Worm (Caenorhabditis elegans) whole organism, L4 larva: ENCODE measurements around the gene R08C7.11.

Experiments used
- D1046.2 ChIP-seq: fragments of 200-800 bp; sonication (Bioruptor generic); IDR thresholded peaks from 2 replicates; pipeline ENCODE4 v1.3.6; 2022; ENCODE audit warnings: missing genetic modification characterization, missing compliant biosample characterization
- F44E2.7 ChIP-seq: fragments of 200-800 bp; sonication (Bioruptor generic); IDR thresholded peaks from 2 replicates; pipeline ENCODE4 v2.1.2; 2022; ENCODE audit warnings: missing genetic modification characterization, missing compliant biosample characterization
- F49E8.2 ChIP-seq: sonication (generic microtip); optimal IDR thresholded peaks from 2 replicates; lab custom pipeline; 2016; ENCODE audit warnings: missing compliant biosample characterization, mild to moderate bottlenecking, missing genetic modification characterization, borderline replicate concordance
- T26A8.4 ChIP-seq: fragments of 200-800 bp; sonication (Bioruptor generic); IDR thresholded peaks from 2 replicates; pipeline ENCODE4 v1.3.6; 2022; ENCODE audit warnings: missing genetic modification characterization, missing compliant biosample characterization
- Y48G9A.11 ChIP-seq: fragments of 200-800 bp; sonication (Bioruptor generic); IDR thresholded peaks from 2 replicates; pipeline ENCODE4 v1.3.6; 2022; ENCODE audit warnings: missing genetic modification reagents, missing genetic modification characterization, missing compliant biosample characterization
- ZK546.5 ChIP-seq, 2 experiments: sonication (generic microtip); optimal IDR thresholded peaks; 2 replicates each; lab custom pipeline; 2017; ENCODE audit warnings: missing biosample characterization in 2 of 2, missing genetic modification characterization in 2 of 2
- ceh-28 ChIP-seq: fragments of 150-350 bp; optimal IDR thresholded peaks from 2 replicates; lab custom pipeline; 2014; ENCODE audit warnings: missing biosample characterization, missing genetic modification reagents, missing genetic modification characterization
- ceh-32 ChIP-seq: sonication (generic microtip); optimal IDR thresholded peaks from 2 replicates; lab custom pipeline; 2016; ENCODE audit warnings: mild to moderate bottlenecking, missing genetic modification characterization, missing compliant biosample characterization; ENCODE audit not compliant: poor library complexity
- ceh-44 ChIP-seq: fragments of 200-800 bp; sonication (Bioruptor generic); IDR thresholded peaks from 2 replicates; pipeline ENCODE4 v1.3.6; 2022; ENCODE audit warnings: missing genetic modification reagents, missing genetic modification characterization, missing compliant biosample characterization
- ceh-62 ChIP-seq: sonication (generic microtip); optimal IDR thresholded peaks from 2 replicates; lab custom pipeline; 2017; ENCODE audit warnings: missing biosample characterization, missing genetic modification characterization
- cey-2 ChIP-seq: sonication (generic microtip); optimal IDR thresholded peaks from 3 replicates; lab custom pipeline; 2017; ENCODE audit warnings: missing genetic modification characterization, mild to moderate bottlenecking, missing compliant biosample characterization, antibody characterized with exemption, borderline replicate concordance; ENCODE audit not compliant: insufficient read depth
- dmd-6 ChIP-seq: fragments of 200-800 bp; sonication (Bioruptor generic); IDR thresholded peaks from 2 replicates; pipeline ENCODE4 v1.3.6; 2022; ENCODE audit warnings: missing genetic modification reagents, missing genetic modification characterization, missing compliant biosample characterization
- dmd-9 ChIP-seq: fragments of 200-800 bp; sonication (Bioruptor generic); IDR thresholded peaks from 2 replicates; pipeline ENCODE4 v1.3.6; 2022; ENCODE audit warnings: missing genetic modification reagents, missing genetic modification characterization, missing compliant biosample characterization
- duxl-1 ChIP-seq: sonication (generic microtip); optimal IDR thresholded peaks from 2 replicates; lab custom pipeline; 2016; ENCODE audit warnings: mild to moderate bottlenecking, missing genetic modification characterization, moderate library complexity, missing compliant biosample characterization; ENCODE audit not compliant: poor library complexity
- dve-1 ChIP-seq: sonication (generic microtip); optimal IDR thresholded peaks from 2 replicates; lab custom pipeline; 2017; ENCODE audit warnings: antibody characterized with exemption, mild to moderate bottlenecking, missing genetic modification characterization, missing compliant biosample characterization; ENCODE audit not compliant: insufficient read depth
- egl-27 ChIP-seq: sonication (generic microtip); optimal IDR thresholded peaks from 3 replicates; lab custom pipeline; 2017; ENCODE audit warnings: missing biosample characterization, missing genetic modification reagents, missing genetic modification characterization
- egl-43 ChIP-seq: fragments of 200-800 bp; sonication (Bioruptor generic); IDR thresholded peaks from 2 replicates; pipeline ENCODE4 v1.3.6; 2022; ENCODE audit warnings: missing genetic modification reagents, missing genetic modification characterization, missing compliant biosample characterization
- fos-1 ChIP-seq: fragments of 150-350 bp; optimal IDR thresholded peaks from 2 replicates; lab custom pipeline; 2014; ENCODE audit warnings: missing biosample characterization, missing genetic modification characterization
- hlh-30 ChIP-seq: sonication (generic microtip); optimal IDR thresholded peaks from 2 replicates; lab custom pipeline; 2017; ENCODE audit warnings: antibody characterized with exemption, mild to moderate bottlenecking, missing genetic modification characterization, missing compliant biosample characterization; ENCODE audit not compliant: insufficient read depth
- lin-38 ChIP-seq: fragments of 200-800 bp; sonication (Bioruptor generic); IDR thresholded peaks from 2 replicates; pipeline ENCODE4 v1.3.6; 2022; ENCODE audit warnings: missing genetic modification reagents, missing genetic modification characterization, missing compliant biosample characterization
- mep-1 ChIP-seq: fragments of 150-350 bp; sonication (generic microtip); optimal IDR thresholded peaks from 3 replicates; lab custom pipeline; 2014; ENCODE audit warnings: missing biosample characterization, missing genetic modification characterization
- mxl-3 ChIP-seq: fragments of 200-800 bp; sonication (Bioruptor generic); optimal IDR thresholded peaks from 2 replicates; lab custom pipeline; 2018; ENCODE audit warnings: mild to moderate bottlenecking, missing genetic modification characterization, missing compliant biosample characterization
- nhr-102 ChIP-seq: sonication (generic microtip); optimal IDR thresholded peaks from 2 replicates; lab custom pipeline; 2016; ENCODE audit warnings: mild to moderate bottlenecking, missing genetic modification characterization, moderate library complexity, missing compliant biosample characterization
- nhr-11 ChIP-seq: fragments of 150-350 bp; optimal IDR thresholded peaks from 2 replicates; lab custom pipeline; 2014; ENCODE audit warnings: missing biosample characterization, missing genetic modification characterization
- nhr-111 ChIP-seq: fragments of 200-800 bp; sonication (Bioruptor generic); optimal IDR thresholded peaks from 2 replicates; lab custom pipeline; 2018; ENCODE audit warnings: mild to moderate bottlenecking, missing genetic modification characterization, missing compliant biosample characterization
- nhr-237 ChIP-seq: sonication (generic microtip); optimal IDR thresholded peaks from 2 replicates; lab custom pipeline; 2017; ENCODE audit warnings: missing biosample characterization, missing genetic modification characterization
- nhr-41 ChIP-seq: fragments of 200-800 bp; sonication (Bioruptor generic); IDR thresholded peaks from 2 replicates; pipeline ENCODE4 v1.3.6; 2022; ENCODE audit warnings: missing genetic modification reagents, missing genetic modification characterization, missing compliant biosample characterization
- rbr-2 ChIP-seq: sonication (generic microtip); optimal IDR thresholded peaks from 2 replicates; lab custom pipeline; 2016; ENCODE audit warnings: missing genotype, missing genetic modification characterization, missing compliant biosample characterization
- set-16 ChIP-seq: fragments of 200-800 bp; sonication (Bioruptor generic); IDR thresholded peaks from 2 replicates; pipeline ENCODE4 v1.3.6; 2022; ENCODE audit warnings: missing genetic modification reagents, missing genetic modification characterization, missing compliant biosample characterization
- spr-1 ChIP-seq: sonication (generic microtip); optimal IDR thresholded peaks from 2 replicates; lab custom pipeline; 2016; ENCODE audit warnings: mild to moderate bottlenecking, missing genetic modification characterization, missing compliant biosample characterization
- tag-97 ChIP-seq: fragments of 200-800 bp; sonication (Bioruptor generic); IDR thresholded peaks from 2 replicates; pipeline ENCODE4 v1.3.6; 2022; ENCODE audit warnings: missing genetic modification characterization, missing compliant biosample characterization
- unc-39 ChIP-seq: sonication (generic microtip); optimal IDR thresholded peaks from 2 replicates; lab custom pipeline; 2017; ENCODE audit warnings: missing biosample characterization, missing genetic modification characterization
- unc-62 ChIP-seq, 3 experiments: fragments of 150-350 bp in 1 of 3; sonication (generic microtip); optimal IDR thresholded peaks in 2 of 3; peaks in 1 of 3; 1 replicate in 1 of 3; 2 replicates in 2 of 3; lab custom pipeline; 2014 to 2017; ENCODE audit warnings: missing biosample characterization in 3 of 3, missing genetic modification characterization in 3 of 3, missing genetic modification reagents in 3 of 3, missing genotype in 1 of 3
- zfp-3 ChIP-seq: fragments of 200-800 bp; sonication (Bioruptor generic); conservative IDR thresholded peaks from 2 replicates; pipeline ENCODE4 v1.3.6; 2022; ENCODE audit warnings: missing genetic modification reagents, missing genetic modification characterization, missing compliant biosample characterization
- ztf-7 ChIP-seq: fragments of 150-350 bp; optimal IDR thresholded peaks from 2 replicates; lab custom pipeline; 2014; ENCODE audit warnings: missing biosample characterization, missing genetic modification characterization

R08C7.11 gene

ce11 chrIV:4468046-4468727, 13.4 kb upstream of the R08C7.11 start (continued):
- no peak for TF ChIP-seq ceh-44 (GFP tag; lab: Robert Waterston, UW)
- no peak for TF ChIP-seq nhr-111 (GFP tag; lab: Kevin White, UChicago)
- TF ChIP-seq nhr-237: no peak
- no peak for TF ChIP-seq ceh-28 (tag; lab: Kevin White, UChicago)
- peak; percentile 33 for TF ChIP-seq spr-1 (tag; lab: Kevin White, UChicago)
- peak; percentile 14 for TF ChIP-seq nhr-11 (tag; lab: Kevin White, UChicago)

ce11 chrIV:4465184-4465583, 10.4 kb upstream of the R08C7.11 start, which contains the start of gene M01H9.5:
TSS of gene M01H9.5 (plus strand) at chrIV:4465484.
- TF ChIP-seq D1046.2 (GFP tag; lab: Robert Waterston, UW) (no peak), nhr-11 (tag; lab: Kevin White, UChicago) (no peak), cey-2 (tag; lab: Kevin White, UChicago) (no peak), ztf-7 (no peak), F49E8.2 (tag; lab: Kevin White, UChicago) (no peak), duxl-1 (tag; lab: Kevin White, UChicago) (no peak), nhr-41 (no peak), unc-39 (no peak), lin-38 (GFP tag; lab: Robert Waterston, UW) (no peak), egl-43 (GFP tag; lab: Robert Waterston, UW) (no peak), mxl-3 (GFP tag; lab: Kevin White, UChicago) (no peak), mep-1 (no peak), ZK546.5 (tag; optimal IDR thresholded peaks at IDR 0.05; lab: Kevin White, UChicago) (no peak), rbr-2 (tag; lab: Kevin White, UChicago) (no peak), ceh-62 (tag; lab: Kevin White, UChicago) (no peak), dmd-6 (GFP tag; lab: Robert Waterston, UW) (no peak)
- TF ChIP-seq, all 104 proteins: peak for 0

DNA sequence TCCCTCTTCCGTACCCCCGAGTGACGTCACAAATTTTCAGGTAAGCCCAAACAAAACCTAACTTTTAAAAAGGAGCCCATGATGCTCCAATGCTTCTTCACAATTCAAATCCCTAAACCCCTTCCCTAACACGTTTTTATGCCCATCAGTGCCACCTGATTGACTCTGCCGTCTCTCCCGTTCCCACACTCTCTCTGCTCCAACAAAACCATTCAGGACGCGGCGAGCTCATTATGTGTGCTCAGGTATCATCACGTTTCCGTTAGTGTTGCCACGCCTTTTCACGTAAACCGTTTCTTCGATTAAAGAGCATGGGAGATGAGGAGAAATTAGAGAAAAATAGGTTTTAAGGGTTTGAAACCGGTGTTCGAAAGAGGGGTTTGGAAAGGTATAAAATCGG, 8.4 kb upstream of the R08C7.11 start, which contains the start of gene M01H9.2:
Gene M01H9.2, minus strand, starts transcription at position 101 of the 400 bp plus-strand sequence.
- TF ChIP-seq hlh-30 (tag; lab: Kevin White, UChicago) (peak; percentile 38), lin-38 (GFP tag; lab: Robert Waterston, UW) (no peak)
- TF ChIP-seq, all 104 proteins: peak for 1

- no peak for TF ChIP-seq nhr-111 (GFP tag; lab: Kevin White, UChicago)
- TF ChIP-seq Y48G9A.11 (GFP tag; lab: Robert Waterston, UW): 0 out of 2 replicates have a peak, but pooled peaks have one; percentile 4
Measured at ce11 chrIV:4459342-4459741, 4.6 kb upstream of the R08C7.11 start.

DNA sequence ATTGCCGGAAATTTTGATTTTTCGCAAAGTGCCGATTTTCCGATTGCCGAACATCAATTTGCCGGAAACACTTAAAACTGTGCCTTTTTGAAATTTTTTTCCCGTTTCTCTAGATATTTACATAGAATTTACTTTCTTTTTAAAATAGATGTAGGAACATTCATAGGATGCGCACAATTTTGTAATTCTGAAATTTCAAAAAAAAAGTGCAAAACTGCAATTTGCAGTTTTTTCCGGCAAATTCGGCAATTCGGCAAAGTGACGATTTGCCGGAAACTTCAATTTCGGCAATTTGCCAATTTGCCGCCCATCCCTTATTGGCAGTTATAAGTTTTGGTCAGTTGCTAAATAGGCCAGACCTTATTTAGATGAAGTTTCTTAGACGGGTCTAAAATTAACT, 1.9 kb upstream of the R08C7.11 start:
- TF ChIP-seq egl-27 (tag; lab: Kevin White, UChicago): no peak
- TF ChIP-seq unc-62 (GFP tag; optimal IDR thresholded peaks at IDR 0.05 in 1 of 2; lab: Kevin White, UChicago): peak in 1 of 2 experiments; percentile 98
- TF ChIP-seq unc-62 (tag; optimal IDR thresholded peaks at IDR 0.05; lab: Kevin White, UChicago): no peak
- TF ChIP-seq zfp-3 (GFP tag; lab: Robert Waterston, UW): no peak
- TF ChIP-seq fos-1 (tag; lab: Kevin White, UChicago): no peak
- no peak for TF ChIP-seq Y48G9A.11 (GFP tag; lab: Robert Waterston, UW)

ce11 chrIV:4451576-4451975, 3.2 kb downstream of the R08C7.11 start, which contains the start of gene R08C7.1:
TSS of gene R08C7.1 (plus strand) at chrIV:4451876.
- TF ChIP-seq T26A8.4: no peak; the same call in 1 of the 2 replicates
- TF ChIP-seq tag-97 (GFP tag; lab: Robert Waterston, UW): no peak
- TF ChIP-seq set-16: no peak
- TF ChIP-seq dve-1: no peak
- TF ChIP-seq mxl-3 (GFP tag; lab: Kevin White, UChicago): no peak
- TF ChIP-seq ceh-32: no peak
- TF ChIP-seq F44E2.7: no peak
- no peak for TF ChIP-seq dmd-9 (GFP tag; lab: Robert Waterston, UW)
- no peak for TF ChIP-seq ceh-28 (tag; lab: Kevin White, UChicago)
- no peak for TF ChIP-seq nhr-102 (tag; lab: Kevin White, UChicago)
